Fruit fly (Drosophila melanogaster) whole organism, embryonic: ENCODE measurements around the gene CG1532.

Experiments
- Adf1 ChIP-seq: fragments of 200-800 bp; sonication (Bioruptor generic); IDR thresholded peaks from 2 replicates; pipeline ENCODE4 v1.3.6; 2022; ENCODE audit warnings: missing biosample characterization, missing genetic modification characterization
- Aef1 ChIP-seq: fragments of 200-800 bp; sonication (Bioruptor generic); IDR thresholded peaks from 3 replicates; pipeline ENCODE4 v1.3.6; 2022; ENCODE audit warnings: missing biosample characterization, missing genetic modification characterization
- CG10366 ChIP-seq: fragments of 200-800 bp; sonication (Bioruptor generic); IDR thresholded peaks from 2 replicates; pipeline ENCODE4 v1.3.6; 2022; ENCODE audit warnings: missing biosample characterization, missing genetic modification characterization
- CG11504 ChIP-seq: fragments of 200-800 bp; sonication (Bioruptor generic); optimal IDR thresholded peaks from 3 replicates; lab custom pipeline; 2019; ENCODE audit warnings: missing biosample characterization, mild to moderate bottlenecking, missing genetic modification characterization, moderate library complexity
- CG11723 ChIP-seq: fragments of 200-800 bp; sonication (Bioruptor generic); optimal IDR thresholded peaks from 2 replicates; lab custom pipeline; 2017; ENCODE audit warnings: missing biosample characterization, mild to moderate bottlenecking, missing genetic modification characterization
- CG13123 ChIP-seq: fragments of 200-800 bp; sonication (Bioruptor generic); optimal IDR thresholded peaks from 2 replicates; lab custom pipeline; 2016; ENCODE audit warnings: missing biosample characterization, missing genetic modification characterization
- CG14441 ChIP-seq: fragments of 200-800 bp; sonication (Bioruptor generic); IDR thresholded peaks from 2 replicates; pipeline ENCODE4 v1.3.6; 2022; ENCODE audit warnings: missing biosample characterization, missing genetic modification characterization
- CG15073 ChIP-seq: fragments of 200-800 bp; sonication (Bioruptor generic); optimal IDR thresholded peaks from 2 replicates; lab custom pipeline; 2016; ENCODE audit warnings: missing biosample characterization, missing genetic modification characterization
- CG15696 ChIP-seq: fragments of 200-800 bp; sonication (Bioruptor generic); optimal IDR thresholded peaks from 2 replicates; lab custom pipeline; 2019; ENCODE audit warnings: missing biosample characterization, mild to moderate bottlenecking, missing genetic modification characterization, moderate library complexity
- CG1603 ChIP-seq: fragments of 200-800 bp; sonication (Bioruptor generic); optimal IDR thresholded peaks from 2 replicates; lab custom pipeline; 2019; ENCODE audit warnings: missing biosample characterization, mild to moderate bottlenecking, missing genetic modification characterization, moderate library complexity
- CG17359 ChIP-seq: fragments of 200-800 bp; sonication (Bioruptor generic); optimal IDR thresholded peaks from 3 replicates; lab custom pipeline; 2018; ENCODE audit warnings: missing biosample characterization, mild to moderate bottlenecking, missing genetic modification characterization, moderate library complexity
- CG30431 ChIP-seq: fragments of 200-800 bp; sonication (Bioruptor generic); optimal IDR thresholded peaks from 2 replicates; lab custom pipeline; 2017; ENCODE audit warnings: missing biosample characterization, missing genetic modification characterization
- CG34422 ChIP-seq: fragments of 200-800 bp; sonication (Bioruptor generic); IDR thresholded peaks from 3 replicates; pipeline ENCODE4 v1.3.6; 2022; ENCODE audit warnings: missing biosample characterization, missing genetic modification characterization
- CG6689 ChIP-seq: fragments of 200-800 bp; sonication (Bioruptor generic); IDR thresholded peaks from 2 replicates; pipeline ENCODE4 v1.3.6; 2022; ENCODE audit warnings: missing biosample characterization, missing genetic modification characterization
- CG7357 ChIP-seq: fragments of 200-800 bp; sonication (Bioruptor generic); IDR thresholded peaks from 3 replicates; pipeline ENCODE4 v1.3.6; 2022; ENCODE audit warnings: missing biosample characterization, missing genetic modification characterization
- CG7745 ChIP-seq: fragments of 200-800 bp; sonication (Bioruptor generic); optimal IDR thresholded peaks from 2 replicates; lab custom pipeline; 2018; ENCODE audit warnings: missing biosample characterization, mild to moderate bottlenecking, missing genetic modification characterization, moderate library complexity
- CG7839 ChIP-seq: fragments of 200-800 bp; sonication (Bioruptor generic); optimal IDR thresholded peaks from 3 replicates; lab custom pipeline; 2018; ENCODE audit warnings: missing biosample characterization, mild to moderate bottlenecking, missing genetic modification characterization, moderate library complexity
- CG9727 ChIP-seq: fragments of 200-800 bp; sonication (Bioruptor generic); optimal IDR thresholded peaks from 3 replicates; lab custom pipeline; 2017; ENCODE audit warnings: missing biosample characterization, mild to moderate bottlenecking, missing genetic modification characterization
- CG9932 ChIP-seq: fragments of 200-800 bp; sonication (Bioruptor generic); IDR thresholded peaks from 2 replicates; pipeline ENCODE4 v1.3.6; 2022; ENCODE audit warnings: missing biosample characterization, missing genetic modification characterization
- CHES-1-like ChIP-seq: fragments of 200-800 bp; sonication (Bioruptor generic); optimal IDR thresholded peaks from 2 replicates; lab custom pipeline; 2016; ENCODE audit warnings: missing biosample characterization, missing genetic modification characterization
- Dip3 ChIP-seq: fragments of 200-800 bp; sonication (Bioruptor generic); optimal IDR thresholded peaks from 3 replicates; lab custom pipeline; 2016; ENCODE audit warnings: missing biosample characterization, missing genetic modification characterization
- Dp ChIP-seq: fragments of 200-800 bp; sonication (Bioruptor generic); optimal IDR thresholded peaks from 2 replicates; lab custom pipeline; 2018; ENCODE audit warnings: missing biosample characterization, mild to moderate bottlenecking, missing genetic modification characterization, moderate library complexity
- Hmr ChIP-seq: fragments of 200-800 bp; sonication (Bioruptor generic); optimal IDR thresholded peaks from 3 replicates; lab custom pipeline; 2017; ENCODE audit warnings: mild to moderate bottlenecking, missing biosample characterization, missing genetic modification reagents, missing genetic modification characterization
- Hmx ChIP-seq: fragments of 200-800 bp; sonication (Bioruptor generic); optimal IDR thresholded peaks from 2 replicates; lab custom pipeline; 2016; ENCODE audit warnings: missing biosample characterization, missing genetic modification characterization
- MTF-1 ChIP-seq: fragments of 200-800 bp; sonication (Bioruptor generic); optimal IDR thresholded peaks from 2 replicates; lab custom pipeline; 2018; ENCODE audit warnings: missing biosample characterization, mild to moderate bottlenecking, missing genetic modification characterization, borderline replicate concordance
- Mrtf ChIP-seq: fragments of 200-800 bp; sonication (Bioruptor generic); IDR thresholded peaks from 3 replicates; pipeline ENCODE4 v1.3.6; 2022; ENCODE audit warnings: missing biosample characterization, missing genetic modification characterization
- Nf-YA ChIP-seq: fragments of 200-800 bp; sonication (Bioruptor generic); IDR thresholded peaks from 2 replicates; pipeline ENCODE4 v1.3.6; 2022; ENCODE audit warnings: missing biosample characterization, missing genetic modification characterization
- NfI ChIP-seq: fragments of 200-800 bp; sonication (Bioruptor generic); optimal IDR thresholded peaks from 3 replicates; lab custom pipeline; 2018; ENCODE audit warnings: missing biosample characterization, mild to moderate bottlenecking, missing genetic modification characterization, moderate library complexity
- Optix ChIP-seq: fragments of 200-800 bp; sonication (Bioruptor generic); IDR thresholded peaks from 3 replicates; pipeline ENCODE4 v1.3.6; 2022; ENCODE audit warnings: missing biosample characterization, missing genetic modification characterization
- Sin3A ChIP-seq: fragments of >200 bp; optimal IDR thresholded peaks from 2 replicates; lab custom pipeline; 2018
- Sox100B ChIP-seq: fragments of 200-800 bp; sonication (Bioruptor generic); optimal IDR thresholded peaks from 3 replicates; lab custom pipeline; 2018; ENCODE audit warnings: missing biosample characterization, mild to moderate bottlenecking, missing genetic modification characterization
- Sox102F ChIP-seq: fragments of 200-800 bp; sonication (Bioruptor generic); optimal IDR thresholded peaks from 2 replicates; lab custom pipeline; 2018; ENCODE audit warnings: missing biosample characterization, mild to moderate bottlenecking, missing genetic modification characterization, moderate library complexity
- bsh ChIP-seq, 2 experiments: fragments of 200-800 bp; sonication (Bioruptor generic); optimal IDR thresholded peaks; 2 replicates each; lab custom pipeline; 2017 to 2018; ENCODE audit warnings: mild to moderate bottlenecking in 2 of 2, missing biosample characterization in 2 of 2, missing genetic modification characterization in 2 of 2, moderate library complexity in 1 of 2
- cg ChIP-seq: fragments of 200-800 bp; sonication (Bioruptor generic); optimal IDR thresholded peaks from 3 replicates; lab custom pipeline; 2019; ENCODE audit warnings: missing biosample characterization, mild to moderate bottlenecking, missing genetic modification characterization, moderate library complexity
- chinmo ChIP-seq: fragments of 200-800 bp; sonication (Bioruptor generic); IDR thresholded peaks from 4 replicates; pipeline ENCODE4 v1.3.6; 2022; ENCODE audit warnings: missing biosample characterization, missing genetic modification characterization; ENCODE audit not compliant: partially characterized antibody
- chm ChIP-seq: fragments of 200-800 bp; sonication (Bioruptor generic); IDR thresholded peaks from 2 replicates; pipeline ENCODE4 v1.3.6; 2022; ENCODE audit warnings: missing biosample characterization, missing genetic modification characterization
- danr ChIP-seq: fragments of 200-800 bp; sonication (Bioruptor generic); IDR thresholded peaks from 2 replicates; pipeline ENCODE4 v1.3.6; 2022; ENCODE audit warnings: missing biosample characterization, missing genetic modification characterization
- dati ChIP-seq: fragments of 200-800 bp; sonication (Bioruptor generic); IDR thresholded peaks from 2 replicates; pipeline ENCODE4 v1.3.6; 2022; ENCODE audit warnings: missing biosample characterization, missing genetic modification characterization
- esg ChIP-seq: fragments of 200-800 bp; sonication (Bioruptor generic); conservative IDR thresholded peaks from 2 replicates; pipeline ENCODE4 v1.3.6; 2022; ENCODE audit warnings: missing biosample characterization, missing genetic modification characterization
- lbe ChIP-seq: fragments of 200-800 bp; sonication (Bioruptor generic); optimal IDR thresholded peaks from 2 replicates; lab custom pipeline; 2016; ENCODE audit warnings: missing biosample characterization, mild to moderate bottlenecking, missing genetic modification characterization
- lmd ChIP-seq: fragments of 200-800 bp; sonication (Bioruptor generic); IDR thresholded peaks from 2 replicates; pipeline ENCODE4 v1.3.6; 2022; ENCODE audit warnings: missing biosample characterization, missing genetic modification characterization
- mam ChIP-seq: fragments of 200-800 bp; sonication (Bioruptor generic); optimal IDR thresholded peaks from 3 replicates; lab custom pipeline; 2016; ENCODE audit warnings: missing biosample characterization, missing genetic modification characterization
- nau ChIP-seq: fragments of 200-800 bp; sonication (Bioruptor generic); optimal IDR thresholded peaks from 3 replicates; lab custom pipeline; 2017; ENCODE audit warnings: missing biosample characterization, mild to moderate bottlenecking, missing genetic modification characterization, missing genetic modification reagents
- nom ChIP-seq: fragments of 200-800 bp; sonication (Bioruptor generic); optimal IDR thresholded peaks from 2 replicates; lab custom pipeline; 2017; ENCODE audit warnings: missing biosample characterization, missing genetic modification characterization, mild to moderate bottlenecking, moderate library complexity, missing genetic modification reagents
- ranshi ChIP-seq: fragments of 200-800 bp; sonication (Bioruptor generic); IDR thresholded peaks from 2 replicates; pipeline ENCODE4 v1.3.6; 2022; ENCODE audit warnings: missing biosample characterization, missing genetic modification characterization
- ro ChIP-seq: fragments of 200-800 bp; sonication (Bioruptor generic); IDR thresholded peaks from 2 replicates; pipeline ENCODE4 v1.3.6; 2022; ENCODE audit warnings: missing biosample characterization, missing genetic modification characterization
- salm ChIP-seq: fragments of 200-800 bp; sonication (Bioruptor generic); optimal IDR thresholded peaks from 2 replicates; lab custom pipeline; 2018; ENCODE audit warnings: missing biosample characterization, mild to moderate bottlenecking, missing genetic modification characterization
- schlank ChIP-seq: fragments of 200-800 bp; sonication (Bioruptor generic); optimal IDR thresholded peaks from 2 replicates; lab custom pipeline; 2018; ENCODE audit warnings: missing biosample characterization, mild to moderate bottlenecking, missing genetic modification characterization
- sob ChIP-seq: fragments of 200-800 bp; sonication (Bioruptor generic); IDR thresholded peaks from 2 replicates; pipeline ENCODE4 v1.3.6; 2022; ENCODE audit warnings: missing biosample characterization, missing genetic modification characterization
- ssp ChIP-seq: fragments of 200-800 bp; sonication (Bioruptor generic); IDR thresholded peaks from 2 replicates; pipeline ENCODE4 v1.3.6; 2022; ENCODE audit warnings: missing biosample characterization, missing genetic modification characterization
- tio ChIP-seq: fragments of 200-800 bp; sonication (Bioruptor generic); optimal IDR thresholded peaks from 2 replicates; lab custom pipeline; 2017; ENCODE audit warnings: missing biosample characterization, missing genetic modification characterization, inconsistent platforms
- zfh1 ChIP-seq: fragments of 200-800 bp; sonication (Bioruptor generic); IDR thresholded peaks from 3 replicates; pipeline ENCODE4 v1.3.6; 2022; ENCODE audit warnings: missing biosample characterization, missing genetic modification characterization

Gene CG1532

DNA sequence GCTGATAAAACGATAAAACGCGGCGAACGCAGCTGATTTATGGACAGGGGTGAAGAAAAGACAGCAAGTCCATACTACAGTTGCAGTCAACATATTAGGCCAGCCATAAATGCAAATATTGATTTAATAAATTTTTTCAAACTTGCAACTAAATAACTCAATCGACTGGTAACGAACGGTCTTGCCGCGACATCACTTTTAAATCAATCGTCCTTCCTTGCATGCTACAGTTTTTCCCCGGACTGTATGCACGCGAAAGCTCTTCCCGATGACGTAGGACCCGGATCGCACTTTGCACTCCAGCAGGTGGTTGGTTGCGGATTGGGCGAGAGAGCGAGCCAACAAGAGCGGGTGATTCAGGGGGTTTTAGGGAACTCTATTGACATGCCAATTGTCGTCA is 36.8 kb upstream of the CG1532 start (continued):
- TF ChIP-seq CG9727 (GFP tag; lab: Kevin White, UChicago), result peak; percentile 5
- peak; percentile 31; the same call in 1 of the 2 replicates for TF ChIP-seq lmd (GFP tag; lab: Robert Waterston, UW)
- no peak for TF ChIP-seq nau (GFP tag; lab: Kevin White, UChicago)
- TF ChIP-seq lbe, result peak; percentile 95
- peak; percentile 10 for TF ChIP-seq NfI
- no peak for TF ChIP-seq CHES-1-like
- TF ChIP-seq Sox100B, result no peak
- 0 out of 2 replicates have a peak, but pooled peaks have one; percentile 19 for TF ChIP-seq CG6689 (GFP tag; lab: Robert Waterston, UW)
- peak in 1 of 2 experiments; percentile 47 for TF ChIP-seq bsh (GFP tag; optimal IDR thresholded peaks at IDR 0.05; lab: Kevin White, UChicago)
- TF ChIP-seq chm (GFP tag; lab: Robert Waterston, UW), result no peak
- no peak for TF ChIP-seq Optix (GFP tag; lab: Robert Waterston, UW)
- TF ChIP-seq CG7357 (GFP tag; lab: Robert Waterston, UW), result 0 out of 3 replicates have a peak, but pooled peaks have one; percentile 6
- TF ChIP-seq Mrtf (GFP tag; lab: Robert Waterston, UW), result 0 out of 3 replicates have a peak, but pooled peaks have one; percentile 6
- TF ChIP-seq CG15073 (GFP tag; lab: Kevin White, UChicago), result peak; percentile 30
- TF ChIP-seq ranshi, result no peak
- no peak for TF ChIP-seq CG7745
- TF ChIP-seq CG10366 (GFP tag; lab: Robert Waterston, UW), result peak; percentile 28; the same call in 1 of the 2 replicates
- 0 out of 2 replicates have a peak, but pooled peaks have one; percentile 24 for TF ChIP-seq sob (GFP tag; lab: Robert Waterston, UW)
- TF ChIP-seq tio (GFP tag; lab: Kevin White, UChicago), result peak; percentile 7
- 0 out of 2 replicates have a peak, but pooled peaks have one; percentile 8 for TF ChIP-seq ssp (GFP tag; lab: Robert Waterston, UW)
- TF ChIP-seq Sin3A, result no peak
- 0 out of 3 replicates have a peak, but pooled peaks have one; percentile 13 for TF ChIP-seq CG34422 (GFP tag; lab: Robert Waterston, UW)
- no peak for TF ChIP-seq CG30431 (GFP tag; lab: Kevin White, UChicago)
- peak; percentile 90 for TF ChIP-seq nom (GFP tag; lab: Kevin White, UChicago)
- peak; percentile 27 for TF ChIP-seq mam (GFP tag; lab: Kevin White, UChicago)
- no peak for TF ChIP-seq CG13123 (GFP tag; lab: Kevin White, UChicago)
- TF ChIP-seq CG11504 (tag; lab: Kevin White, UChicago), result peak; percentile 15
- TF ChIP-seq zfh1 (GFP tag; lab: Robert Waterston, UW), result 0 out of 3 replicates have a peak, but pooled peaks have one; percentile 49
- peak; percentile 5 for TF ChIP-seq Sox102F (GFP tag; lab: Kevin White, UChicago)
- peak; percentile 30; the same call in 1 of the 2 replicates for TF ChIP-seq CG14441
- peak; percentile 9 for TF ChIP-seq CG7839 (tag; lab: Kevin White, UChicago)

DNA sequence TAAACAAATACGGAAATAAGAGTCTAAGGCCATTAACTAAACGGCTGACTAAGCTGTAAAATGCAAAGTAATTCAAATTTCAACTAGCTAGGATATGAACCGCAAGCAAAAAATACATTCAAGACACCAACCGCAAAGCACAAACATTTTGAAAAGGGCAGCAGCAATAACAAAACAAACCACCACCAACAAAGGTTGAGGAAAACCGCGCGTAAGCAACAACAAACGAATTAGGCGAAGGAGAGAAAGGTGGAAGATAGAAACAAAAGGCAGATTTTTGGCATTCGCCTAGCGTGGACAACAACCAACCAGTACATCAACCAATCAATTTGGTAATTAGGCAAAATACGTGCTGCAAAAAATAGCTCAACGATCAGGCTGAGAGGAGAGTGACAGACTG is 32.4 kb upstream of the CG1532 start:
- TF ChIP-seq CG11723 (no peak), CG1603 (tag; lab: Kevin White, UChicago) (peak; percentile 13), schlank (no peak), CG15696 (no peak), esg (no peak), Dp (peak; percentile 37), CG9932 (GFP tag; lab: Robert Waterston, UW) (no peak), CG17359 (tag; lab: Kevin White, UChicago) (no peak), MTF-1 (no peak), Aef1 (GFP tag; lab: Robert Waterston, UW) (peak; percentile 63; the same call in 2 of the 3 replicates), Adf1 (GFP tag; lab: Robert Waterston, UW) (no peak), Hmx (GFP tag; lab: Kevin White, UChicago) (no peak), Sox102F (GFP tag; lab: Kevin White, UChicago) (no peak), salm (tag; lab: Kevin White, UChicago) (no peak), danr (GFP tag; lab: Robert Waterston, UW) (no peak), Hmr (GFP tag; lab: Kevin White, UChicago) (peak; percentile 18), Dip3 (no peak), dati (no peak), cg (GFP tag; lab: Kevin White, UChicago) (peak; percentile 46), Nf-YA (GFP tag; lab: Robert Waterston, UW) (no peak), ro (GFP tag; lab: Robert Waterston, UW) (no peak), chinmo (GFP tag; lab: Robert Waterston, UW) (0 out of 4 replicates have a peak, but pooled peaks have one; percentile 58)
